Fruit fly (Drosophila melanogaster): Measurements from ENCODE around the gene CG8870.

DNA sequence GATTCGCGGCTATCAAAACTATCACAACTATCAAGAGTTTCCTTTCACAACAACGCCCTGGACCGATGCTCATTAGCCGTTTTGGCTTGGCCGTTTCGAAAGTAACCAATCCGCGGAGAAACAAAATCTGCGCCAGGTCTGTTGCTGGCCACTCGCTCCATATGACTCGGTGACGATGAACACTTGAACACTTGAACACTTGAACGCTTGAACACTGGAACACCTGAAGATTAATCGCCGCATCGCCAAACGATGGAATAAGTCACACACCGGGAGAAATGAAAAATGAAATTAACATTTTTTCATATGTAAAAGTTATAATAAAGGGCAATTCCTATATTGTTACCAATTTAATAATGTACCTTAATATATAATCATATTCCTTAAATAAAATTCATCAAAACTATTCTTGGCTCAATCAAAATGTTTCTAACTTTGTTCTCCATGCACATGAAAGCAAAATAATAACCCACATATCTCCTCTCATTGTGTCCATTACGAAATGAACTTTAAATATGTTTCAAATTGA lies 37.5 kb downstream of the CG8870 start:
- TF ChIP-seq CG12605 (GFP tag; IDR thresholded peaks at IDR 0.05) (no peak), gl (tag; optimal IDR thresholded peaks at IDR 0.05) (no peak), fd96Ca (GFP tag; IDR thresholded peaks at IDR 0.05) (no peak), CG34367 (tag; optimal IDR thresholded peaks at IDR 0.05) (no peak), rn (GFP tag; IDR thresholded peaks at IDR 0.05) (no peak), Pif1B (GFP tag; optimal IDR thresholded peaks at IDR 0.05) (no peak), CG32121 (GFP tag; IDR thresholded peaks at IDR 0.05) (no peak)
